Worm (Caenorhabditis elegans): ENCODE data around the gene usp-4.

The usp-4 gene

ce11 chrIV:6785873-6786272 is 28.8 kb downstream of the usp-4 start:
- peak; percentile 35 for TF ChIP-seq ces-1 (GFP tag; optimal IDR thresholded peaks at IDR 0.05)
- peak; percentile 80 for TF ChIP-seq unc-120 (tag; optimal IDR thresholded peaks at IDR 0.05; ENCODE audit: poor library complexity, severe bottlenecking)
- peak; percentile 25 for TF ChIP-seq mep-1 (tag; optimal IDR thresholded peaks at IDR 0.05)
- peak; percentile 49 for TF ChIP-seq nhr-237 (tag; optimal IDR thresholded peaks at IDR 0.05)
- TF ChIP-seq ceh-43 (GFP tag; optimal IDR thresholded peaks at IDR 0.05): no peak

DNA sequence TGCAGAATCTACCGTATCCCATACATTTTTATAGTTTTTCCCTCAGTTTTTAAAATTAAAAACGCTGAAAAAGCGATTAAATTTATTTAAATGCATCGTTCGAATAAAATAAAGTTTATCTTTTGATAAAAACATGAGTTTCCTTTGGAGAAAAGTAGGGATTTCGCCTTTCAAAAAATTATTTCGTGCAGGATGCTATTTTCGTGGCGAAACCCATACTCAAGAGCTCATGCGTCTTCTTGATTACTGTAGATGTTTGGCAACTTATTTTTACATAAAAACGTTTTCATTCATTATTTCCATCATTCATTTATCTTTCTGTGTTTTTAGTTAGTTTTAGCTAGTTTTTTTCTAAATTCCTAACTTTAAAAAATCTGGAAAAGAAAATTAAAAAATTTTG is 32.8 kb downstream of the usp-4 start:
- no peak for TF ChIP-seq unc-39 (tag; optimal IDR thresholded peaks at IDR 0.05)
- no peak for TF ChIP-seq cnd-1 (tag; optimal IDR thresholded peaks at IDR 0.05)
- no peak for TF ChIP-seq nhr-76 (tag; optimal IDR thresholded peaks at IDR 0.05)
- TF ChIP-seq pha-4 (tag; optimal IDR thresholded peaks at IDR 0.05): no peak
- TF ChIP-seq mab-5 (tag; optimal IDR thresholded peaks at IDR 0.05): no peak
- TF ChIP-seq ceh-83 (GFP tag; optimal IDR thresholded peaks at IDR 0.05): no peak
- TF ChIP-seq elt-3 (tag; optimal IDR thresholded peaks at IDR 0.05): no peak
- no peak for TF ChIP-seq zip-8 (tag; optimal IDR thresholded peaks at IDR 0.05)
- TF ChIP-seq nhr-2 (tag; optimal IDR thresholded peaks at IDR 0.05): no peak
- no peak for TF ChIP-seq snpc-4 (tag; optimal IDR thresholded peaks at IDR 0.05)
- TF ChIP-seq hlh-1 (tag; optimal IDR thresholded peaks at IDR 0.05): no peak
- no peak for TF ChIP-seq ztf-11 (tag; optimal IDR thresholded peaks at IDR 0.05)
- TF ChIP-seq bed-3 (GFP tag; optimal IDR thresholded peaks at IDR 0.05): no peak
- TF ChIP-seq ces-1 (GFP tag; optimal IDR thresholded peaks at IDR 0.05): no peak
- TF ChIP-seq unc-120 (tag; optimal IDR thresholded peaks at IDR 0.05; ENCODE audit: poor library complexity, severe bottlenecking): no peak

- TF ChIP-seq unc-120 (tag; optimal IDR thresholded peaks at IDR 0.05; ENCODE audit: poor library complexity, severe bottlenecking) (peak; percentile 93), unc-62 (GFP tag; optimal IDR thresholded peaks at IDR 0.05) (peak; percentile 91), elt-1 (tag; optimal IDR thresholded peaks at IDR 0.05; ENCODE audit: borderline replicate concordance, insufficient read depth) (peak; percentile 34), hlh-1 (tag; optimal IDR thresholded peaks at IDR 0.05) (peak; percentile 75), ztf-11 (tag; optimal IDR thresholded peaks at IDR 0.05) (peak; percentile 36), mep-1 (tag; optimal IDR thresholded peaks at IDR 0.05) (peak; percentile 99), blmp-1 (tag; optimal IDR thresholded peaks at IDR 0.05) (peak; percentile 43), nhr-12 (tag; optimal IDR thresholded peaks at IDR 0.05) (no peak), nhr-76 (tag; optimal IDR thresholded peaks at IDR 0.05) (no peak), mls-2 (tag; optimal IDR thresholded peaks at IDR 0.05) (peak; percentile 31), nhr-28 (tag; optimal IDR thresholded peaks at IDR 0.05) (no peak), sptf-1 (tag; optimal IDR thresholded peaks at IDR 0.05) (peak; percentile 74), ceh-43 (GFP tag; optimal IDR thresholded peaks at IDR 0.05) (no peak), elt-3 (tag; optimal IDR thresholded peaks at IDR 0.05) (peak; percentile 41), lin-13 (tag; optimal IDR thresholded peaks at IDR 0.05) (peak; percentile 82), pha-4 (tag; optimal IDR thresholded peaks at IDR 0.05) (peak; percentile 70), nhr-2 (tag; optimal IDR thresholded peaks at IDR 0.05) (peak; percentile 44), ceh-39 (tag; optimal IDR thresholded peaks at IDR 0.05) (peak; percentile 85), mab-5 (tag; optimal IDR thresholded peaks at IDR 0.05) (peak; percentile 35), lsy-2 (tag; optimal IDR thresholded peaks at IDR 0.05) (peak; percentile 82), drap-1 (GFP tag; optimal IDR thresholded peaks at IDR 0.05) (peak; percentile 57), nhr-237 (tag; optimal IDR thresholded peaks at IDR 0.05) (peak; percentile 95), cnd-1 (tag; optimal IDR thresholded peaks at IDR 0.05) (peak; percentile 40), unc-39 (tag; optimal IDR thresholded peaks at IDR 0.05) (no peak), ham-2 (GFP tag; optimal IDR thresholded peaks at IDR 0.05) (peak; percentile 30), zip-8 (tag; optimal IDR thresholded peaks at IDR 0.05) (no peak), ces-1 (GFP tag; optimal IDR thresholded peaks at IDR 0.05) (peak; percentile 78)
Measured at ce11 chrIV:6790438-6791124, 33.5 kb downstream of the usp-4 start, which contains the start of the genes C17H12.2 and vha-8. C17H12.2 (minus strand) TSS chrIV:6790488. vha-8 (plus strand) TSS chrIV:6791074.

DNA sequence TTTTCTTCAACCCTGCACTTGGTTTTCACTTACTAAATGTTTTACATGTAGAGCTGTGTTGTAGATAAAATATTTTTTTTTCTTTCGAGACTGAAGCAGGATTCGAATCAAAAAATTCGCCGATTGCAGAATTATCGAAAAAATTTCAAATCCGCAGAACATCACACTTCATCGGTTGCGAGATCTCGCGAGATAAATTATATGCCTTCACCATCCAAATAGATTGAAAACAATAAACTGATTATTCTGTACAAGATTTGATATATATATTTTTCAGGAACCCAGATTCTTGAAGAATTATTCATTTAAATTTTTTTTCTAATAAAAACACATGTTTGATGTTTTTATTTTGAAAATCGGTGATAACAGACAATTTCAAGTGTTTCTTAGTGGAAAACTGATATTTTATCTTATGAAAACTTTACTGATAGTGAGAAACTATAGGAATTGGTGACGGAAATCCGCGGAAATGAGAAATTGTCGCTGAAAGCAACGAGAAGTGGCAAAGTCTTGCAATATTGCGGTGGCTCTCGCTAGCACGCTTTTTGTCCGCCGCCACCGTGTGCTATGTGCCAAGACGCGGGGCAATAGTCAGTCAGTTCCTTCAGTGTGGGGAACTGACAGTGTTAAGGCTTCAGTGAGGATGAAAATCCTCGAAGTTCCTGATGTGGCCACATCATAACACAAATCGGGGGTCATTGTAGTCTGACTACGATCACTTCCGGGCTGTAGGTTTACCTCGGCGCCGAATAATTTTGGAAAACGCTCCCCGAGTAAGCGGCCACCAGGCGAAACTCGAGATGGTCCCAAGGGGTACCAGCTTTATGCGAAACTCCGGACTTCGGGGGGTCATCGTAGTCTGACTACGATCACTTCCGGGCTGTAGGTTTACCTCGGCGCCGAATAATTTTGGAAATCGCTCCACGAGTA is 35.5 kb downstream of the usp-4 start:
- TF ChIP-seq nhr-28 (tag; optimal IDR thresholded peaks at IDR 0.05) (no peak), ces-1 (GFP tag; optimal IDR thresholded peaks at IDR 0.05) (no peak), mls-2 (tag; optimal IDR thresholded peaks at IDR 0.05) (no peak), blmp-1 (tag; optimal IDR thresholded peaks at IDR 0.05) (no peak), ham-2 (GFP tag; optimal IDR thresholded peaks at IDR 0.05) (no peak), unc-62 (GFP tag; optimal IDR thresholded peaks at IDR 0.05) (no peak), elt-1 (tag; optimal IDR thresholded peaks at IDR 0.05; ENCODE audit: borderline replicate concordance, insufficient read depth) (no peak), sem-2 (GFP tag; optimal IDR thresholded peaks at IDR 0.05) (no peak), snpc-4 (tag; optimal IDR thresholded peaks at IDR 0.05) (no peak), cnd-1 (tag; optimal IDR thresholded peaks at IDR 0.05) (no peak), nhr-237 (tag; optimal IDR thresholded peaks at IDR 0.05) (no peak), M03D4.4 (tag; optimal IDR thresholded peaks at IDR 0.05) (no peak), pha-4 (tag; optimal IDR thresholded peaks at IDR 0.05) (no peak), unc-120 (tag; optimal IDR thresholded peaks at IDR 0.05; ENCODE audit: poor library complexity, severe bottlenecking) (no peak)
